Fruit fly (Drosophila melanogaster) whole organism, adult: Measurements from ENCODE around the gene CG6966.

Source experiments
- CG11617 ChIP-seq: fragments of 200-800 bp; sonication (Bioruptor generic); optimal IDR thresholded peaks from 2 replicates; lab custom pipeline; 2017; ENCODE audit warnings: mild to moderate bottlenecking, missing biosample characterization, missing genetic modification reagents, missing genetic modification characterization
- CG14711 ChIP-seq: fragments of 200-800 bp; sonication (Bioruptor generic); optimal IDR thresholded peaks from 2 replicates; lab custom pipeline; 2018; ENCODE audit warnings: missing biosample characterization, mild to moderate bottlenecking, missing genetic modification characterization, moderate library complexity
- CG1620 ChIP-seq: fragments of 200-800 bp; sonication (Bioruptor generic); optimal IDR thresholded peaks from 2 replicates; lab custom pipeline; 2016; ENCODE audit warnings: missing biosample characterization, missing genetic modification characterization
- CG5204 ChIP-seq: fragments of 200-800 bp; sonication (Bioruptor generic); optimal IDR thresholded peaks from 2 replicates; lab custom pipeline; 2016; ENCODE audit warnings: missing biosample characterization, missing genetic modification characterization
- Mnt ChIP-seq: fragments of 200-800 bp; sonication (Bioruptor generic); optimal IDR thresholded peaks from 2 replicates; lab custom pipeline; 2016; ENCODE audit warnings: missing biosample characterization, mild to moderate bottlenecking, missing genetic modification characterization
- bab1 ChIP-seq: fragments of 200-800 bp; sonication (Bioruptor generic); optimal IDR thresholded peaks from 3 replicates; lab custom pipeline; 2019; ENCODE audit warnings: missing biosample characterization, mild to moderate bottlenecking, missing genetic modification characterization, moderate library complexity
- cnc ChIP-seq, 2 experiments: fragments of >200 bp; optimal IDR thresholded peaks; 2 replicates each; lab custom pipeline; 2017
- kay ChIP-seq: fragments of 200-800 bp; sonication (Bioruptor generic); peaks from one replicate; lab custom pipeline; 2016; ENCODE audit warnings: missing biosample characterization, missing genetic modification characterization, borderline replicate concordance
- pad ChIP-seq: fragments of 200-800 bp; sonication (Bioruptor generic); optimal IDR thresholded peaks from 3 replicates; lab custom pipeline; 2017; ENCODE audit warnings: missing biosample characterization, missing genetic modification characterization, mild to moderate bottlenecking, moderate library complexity, missing genetic modification reagents

DNA sequence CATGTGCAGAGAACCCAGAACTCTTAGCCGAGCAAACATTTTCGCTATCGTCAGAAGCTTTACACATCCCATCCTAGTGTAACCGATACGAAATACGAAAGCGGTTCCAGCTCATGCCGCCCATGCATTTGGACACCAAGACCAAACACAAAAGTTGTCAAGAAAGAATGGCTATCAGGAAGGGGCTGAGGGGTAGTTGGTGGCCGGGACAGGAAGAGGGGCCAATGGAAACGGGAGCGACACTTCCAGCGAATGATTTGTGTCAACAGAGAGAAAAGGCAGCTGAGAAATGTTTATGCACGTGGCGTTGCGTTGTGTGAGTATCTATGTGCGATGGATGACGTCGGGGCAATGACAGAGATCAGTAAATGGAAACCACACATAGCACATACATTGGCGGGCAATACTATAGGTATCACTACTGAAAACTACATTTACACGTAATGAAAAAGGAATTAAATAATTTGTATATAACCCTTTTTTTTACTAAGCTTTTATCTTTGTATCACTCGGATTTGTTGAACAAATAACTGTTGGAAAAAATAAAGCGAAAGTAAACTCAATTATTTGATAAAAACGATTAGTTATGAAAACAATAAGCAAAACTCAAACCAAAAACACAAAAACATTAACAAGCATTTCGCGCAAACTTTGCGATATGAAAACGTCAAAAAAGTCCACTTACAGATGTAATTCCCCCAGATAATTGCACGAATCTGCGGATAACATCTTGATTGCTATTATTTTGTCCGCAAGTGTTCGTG lies 19.2 kb upstream of the CG6966 start:
- TF ChIP-seq bab1 (peak; percentile 71), kay (GFP tag; lab: Kevin White, UChicago) (peak; percentile 7), pad (GFP tag; lab: Kevin White, UChicago) (no peak), CG5204 (GFP tag; lab: Kevin White, UChicago) (peak; percentile 29), Mnt (peak; percentile 5), CG14711 (no peak), CG11617 (GFP tag; lab: Kevin White, UChicago) (peak; percentile 19), cnc (optimal IDR thresholded peaks at IDR 0.05; lab: Kevin White, UChicago) (no peak), CG1620 (GFP tag; lab: Kevin White, UChicago) (no peak)
